Fruit fly (Drosophila melanogaster): ENCODE data around the gene Blos4.
A peak's percentile ranks its signal among the peaks of the same experiment; 100 is the strongest.

Blos4 gene

dm6 chr3L:10849620-10850302, 29.1 kb upstream of the Blos4 start:
- no peak for TF ChIP-seq CG17801 (GFP tag; optimal IDR thresholded peaks at IDR 0.05; ENCODE audit: partially characterized antibody)

- TF ChIP-seq CG17801 (GFP tag; optimal IDR thresholded peaks at IDR 0.05; ENCODE audit: partially characterized antibody) = no peak
Measured at dm6 chr3L:10851107-10851762, 27.6 kb upstream of the Blos4 start.

- no peak for TF ChIP-seq CG17801 (GFP tag; optimal IDR thresholded peaks at IDR 0.05; ENCODE audit: partially characterized antibody)
Measured at dm6 chr3L:10851853-10852346, 27.0 kb upstream of the Blos4 start.

dm6 chr3L:10852347-10853130, 26.3 kb upstream of the Blos4 start:
- TF ChIP-seq CG17801 (GFP tag; optimal IDR thresholded peaks at IDR 0.05; ENCODE audit: partially characterized antibody) = peak; percentile 82

dm6 chr3L:10853131-10853471, 25.8 kb upstream of the Blos4 start:
- TF ChIP-seq CG17801 (GFP tag; optimal IDR thresholded peaks at IDR 0.05; ENCODE audit: partially characterized antibody) = no peak

dm6 chr3L:10853618-10854017, 25.3 kb upstream of the Blos4 start:
- TF ChIP-seq CG17801 (GFP tag; optimal IDR thresholded peaks at IDR 0.05; ENCODE audit: partially characterized antibody) = no peak

dm6 chr3L:10854026-10854425, 24.9 kb upstream of the Blos4 start:
- TF ChIP-seq CG17801 (GFP tag; optimal IDR thresholded peaks at IDR 0.05; ENCODE audit: partially characterized antibody) = no peak

- no peak for TF ChIP-seq CG17801 (GFP tag; optimal IDR thresholded peaks at IDR 0.05; ENCODE audit: partially characterized antibody)
Measured at dm6 chr3L:10854801-10855418, 24.0 kb upstream of the Blos4 start.

dm6 chr3L:10855419-10856213, 23.3 kb upstream of the Blos4 start:
- no peak for TF ChIP-seq CG17801 (GFP tag; optimal IDR thresholded peaks at IDR 0.05; ENCODE audit: partially characterized antibody)

- TF ChIP-seq CG17801 (GFP tag; optimal IDR thresholded peaks at IDR 0.05; ENCODE audit: partially characterized antibody) = no peak
Measured at dm6 chr3L:10856534-10857030, 22.3 kb upstream of the Blos4 start.

dm6 chr3L:10857515-10858023, 21.3 kb upstream of the Blos4 start:
- peak; percentile 44 for TF ChIP-seq CG17801 (GFP tag; optimal IDR thresholded peaks at IDR 0.05; ENCODE audit: partially characterized antibody)

- no peak for TF ChIP-seq CG17801 (GFP tag; optimal IDR thresholded peaks at IDR 0.05; ENCODE audit: partially characterized antibody)
Measured at dm6 chr3L:10858569-10858968, 20.3 kb upstream of the Blos4 start.

- no peak for TF ChIP-seq CG17801 (GFP tag; optimal IDR thresholded peaks at IDR 0.05; ENCODE audit: partially characterized antibody)
Measured at dm6 chr3L:10860042-10860643, 18.7 kb upstream of the Blos4 start.
